Fruit fly (Drosophila melanogaster) whole organism, embryonic: Measurements from ENCODE around the gene COX7AL2.
A peak's percentile ranks its signal among the peaks of the same experiment; 100 is the strongest.

Source experiments
- CG10209 ChIP-seq: fragments of 200-800 bp; sonication (Bioruptor generic); optimal IDR thresholded peaks from 3 replicates; lab custom pipeline; 2017; ENCODE audit warnings: missing biosample characterization, mild to moderate bottlenecking, missing genetic modification characterization, missing genetic modification reagents
- CG10543 ChIP-seq: fragments of 200-800 bp; sonication (Bioruptor generic); optimal IDR thresholded peaks from 3 replicates; lab custom pipeline; 2017; ENCODE audit warnings: missing biosample characterization, mild to moderate bottlenecking, missing genetic modification characterization, moderate library complexity
- CG10654 ChIP-seq: fragments of 200-800 bp; sonication (Bioruptor generic); optimal IDR thresholded peaks from 2 replicates; lab custom pipeline; 2016; ENCODE audit warnings: missing biosample characterization, missing genetic modification characterization
- CG11085 ChIP-seq: fragments of 200-800 bp; sonication (Bioruptor generic); IDR thresholded peaks from 2 replicates; pipeline ENCODE4 v1.3.6; 2022; ENCODE audit warnings: missing biosample characterization, missing genetic modification characterization
- CG11696 ChIP-seq: fragments of 200-800 bp; sonication (Bioruptor generic); IDR thresholded peaks from 2 replicates; pipeline ENCODE4 v1.3.6; 2022; ENCODE audit warnings: missing biosample characterization, missing genetic modification characterization
- CG12104 ChIP-seq: fragments of 200-800 bp; sonication (Bioruptor generic); optimal IDR thresholded peaks from 3 replicates; lab custom pipeline; 2016; ENCODE audit warnings: missing biosample characterization, missing genetic modification characterization
- CG12155 ChIP-seq: fragments of 200-800 bp; sonication (Bioruptor generic); optimal IDR thresholded peaks from 3 replicates; lab custom pipeline; 2016; ENCODE audit warnings: missing biosample characterization, missing genetic modification characterization
- CG13287 ChIP-seq: fragments of 200-800 bp; sonication (Bioruptor generic); IDR thresholded peaks from 2 replicates; pipeline ENCODE4 v1.3.6; 2022; ENCODE audit warnings: missing biosample characterization, missing genetic modification characterization; ENCODE audit not compliant: partially characterized antibody
- CG14710 ChIP-seq: fragments of 200-800 bp; sonication (Bioruptor generic); optimal IDR thresholded peaks from 3 replicates; lab custom pipeline; 2019; ENCODE audit warnings: missing biosample characterization, mild to moderate bottlenecking, missing genetic modification characterization, moderate library complexity
- CG15073 ChIP-seq: fragments of 200-800 bp; sonication (Bioruptor generic); optimal IDR thresholded peaks from 2 replicates; lab custom pipeline; 2016; ENCODE audit warnings: missing biosample characterization, missing genetic modification characterization
- CG17802 ChIP-seq: fragments of 200-800 bp; sonication (Bioruptor generic); optimal IDR thresholded peaks from 2 replicates; lab custom pipeline; 2018; ENCODE audit warnings: missing biosample characterization, mild to moderate bottlenecking, missing genetic modification characterization, moderate library complexity
- CG1832 ChIP-seq: fragments of 200-800 bp; sonication (Bioruptor generic); optimal IDR thresholded peaks from 2 replicates; lab custom pipeline; 2017; ENCODE audit warnings: missing biosample characterization, mild to moderate bottlenecking, missing genetic modification characterization, inconsistent platforms
- CG18764 ChIP-seq: fragments of 200-800 bp; sonication (Bioruptor generic); optimal IDR thresholded peaks from 3 replicates; lab custom pipeline; 2016; ENCODE audit warnings: missing biosample characterization, missing genetic modification characterization
- CG31441 ChIP-seq: fragments of 200-800 bp; sonication (Bioruptor generic); IDR thresholded peaks from 2 replicates; pipeline ENCODE4 v1.3.6; 2022; ENCODE audit warnings: missing biosample characterization, missing genetic modification characterization
- CG3163 ChIP-seq: fragments of 200-800 bp; sonication (Bioruptor generic); optimal IDR thresholded peaks from 3 replicates; lab custom pipeline; 2016; ENCODE audit warnings: missing biosample characterization, missing genetic modification characterization
- CG4617 ChIP-seq: fragments of 200-800 bp; sonication (Bioruptor generic); optimal IDR thresholded peaks from 3 replicates; lab custom pipeline; 2016; ENCODE audit warnings: missing biosample characterization, missing genetic modification characterization, borderline replicate concordance
- CG5953 ChIP-seq: fragments of 200-800 bp; sonication (Bioruptor generic); IDR thresholded peaks from 2 replicates; pipeline ENCODE4 v1.3.6; 2022; ENCODE audit warnings: missing biosample characterization, missing genetic modification characterization
- CG8944 ChIP-seq: fragments of 200-800 bp; sonication (Bioruptor generic); optimal IDR thresholded peaks from 3 replicates; lab custom pipeline; 2016; ENCODE audit warnings: missing biosample characterization, missing genetic modification characterization
- Dek ChIP-seq: fragments of 200-800 bp; sonication (Bioruptor generic); optimal IDR thresholded peaks from 3 replicates; lab custom pipeline; 2019; ENCODE audit warnings: missing biosample characterization, mild to moderate bottlenecking, missing genetic modification characterization, moderate library complexity
- Dp ChIP-seq: fragments of 200-800 bp; sonication (Bioruptor generic); optimal IDR thresholded peaks from 2 replicates; lab custom pipeline; 2018; ENCODE audit warnings: missing biosample characterization, mild to moderate bottlenecking, missing genetic modification characterization, moderate library complexity
- H2.0 ChIP-seq: fragments of 200-800 bp; sonication (Bioruptor generic); IDR thresholded peaks from 2 replicates; pipeline ENCODE4 v1.3.6; 2022; ENCODE audit warnings: missing biosample characterization, missing genetic modification characterization
- Hand ChIP-seq: fragments of 200-800 bp; sonication (Bioruptor generic); optimal IDR thresholded peaks from 2 replicates; lab custom pipeline; 2017; ENCODE audit warnings: mild to moderate bottlenecking, missing biosample characterization, missing genetic modification reagents, missing genetic modification characterization
- HmgD ChIP-seq: fragments of 200-800 bp; sonication (Bioruptor generic); optimal IDR thresholded peaks from 3 replicates; lab custom pipeline; 2016; ENCODE audit warnings: missing biosample characterization, missing genetic modification characterization
- Hr51 ChIP-seq, 2 experiments: fragments of 200-800 bp; sonication (Bioruptor generic); optimal IDR thresholded peaks; 2 replicates in 1 of 2; 3 replicates in 1 of 2; lab custom pipeline; 2016 to 2018; ENCODE audit warnings: missing biosample characterization in 2 of 2, missing genetic modification characterization in 2 of 2, mild to moderate bottlenecking in 1 of 2, moderate library complexity in 1 of 2
- Kr ChIP-seq: fragments of 200-800 bp; sonication (Bioruptor generic); optimal IDR thresholded peaks from 2 replicates; lab custom pipeline; 2017; ENCODE audit warnings: missing biosample characterization, mild to moderate bottlenecking, missing genetic modification characterization
- MESR4 ChIP-seq: fragments of 200-800 bp; sonication (Bioruptor generic); optimal IDR thresholded peaks from 2 replicates; lab custom pipeline; 2018; ENCODE audit warnings: missing biosample characterization, mild to moderate bottlenecking, missing genetic modification characterization, moderate library complexity
- Med ChIP-seq: fragments of 200-800 bp; sonication (Bioruptor generic); peaks from one replicate; lab custom pipeline; 2016; ENCODE audit warnings: missing biosample characterization, missing genetic modification characterization, mild to moderate bottlenecking, inconsistent platforms, moderate library complexity
- Myb ChIP-seq: fragments of 200-800 bp; sonication (Bioruptor generic); optimal IDR thresholded peaks from 2 replicates; lab custom pipeline; 2016; ENCODE audit warnings: missing biosample characterization, missing genetic modification characterization
- Pdp1 ChIP-seq, 2 experiments: fragments of 200-800 bp; sonication (Bioruptor generic); optimal IDR thresholded peaks; 3 replicates each; lab custom pipeline; 2016; ENCODE audit warnings: missing biosample characterization in 2 of 2, missing genetic modification characterization in 2 of 2, mild to moderate bottlenecking in 1 of 2, moderate library complexity in 1 of 2
- Trl ChIP-seq, 3 experiments: fragments of >200 bp in 2 of 3; fragments of 200-800 bp in 1 of 3; sonication (Bioruptor generic) in 1 of 3; optimal IDR thresholded peaks; 2 replicates in 1 of 3; 3 replicates in 2 of 3; lab custom pipeline; 2016 to 2017; ENCODE audit warnings: missing biosample characterization in 1 of 3, missing genetic modification characterization in 1 of 3
- Xrp1 ChIP-seq: fragments of 200-800 bp; sonication (Bioruptor generic); IDR thresholded peaks from 2 replicates; pipeline ENCODE4 v1.3.6; 2022; ENCODE audit warnings: missing biosample characterization, missing genetic modification characterization
- abd-A ChIP-seq: fragments of 200-800 bp; sonication (Bioruptor generic); optimal IDR thresholded peaks from 3 replicates; lab custom pipeline; 2019; ENCODE audit warnings: missing biosample characterization, mild to moderate bottlenecking, missing genetic modification characterization, moderate library complexity
- cad ChIP-seq: fragments of >200 bp; optimal IDR thresholded peaks from 2 replicates; lab custom pipeline; 2017; ENCODE audit warnings: missing biosample characterization, missing genetic modification characterization
- cas ChIP-seq: fragments of 200-800 bp; sonication (Bioruptor generic); IDR thresholded peaks from 2 replicates; pipeline ENCODE4 v1.3.6; 2022; ENCODE audit warnings: missing biosample characterization, missing genetic modification characterization
- chinmo ChIP-seq: fragments of 200-800 bp; sonication (Bioruptor generic); IDR thresholded peaks from 4 replicates; pipeline ENCODE4 v1.3.6; 2022; ENCODE audit warnings: missing biosample characterization, missing genetic modification characterization; ENCODE audit not compliant: partially characterized antibody
- cwo ChIP-seq: fragments of 200-800 bp; sonication (Bioruptor generic); optimal IDR thresholded peaks from 3 replicates; lab custom pipeline; 2017; ENCODE audit warnings: missing biosample characterization, missing genetic modification characterization, mild to moderate bottlenecking, moderate library complexity, missing genetic modification reagents
- danr ChIP-seq: fragments of 200-800 bp; sonication (Bioruptor generic); IDR thresholded peaks from 2 replicates; pipeline ENCODE4 v1.3.6; 2022; ENCODE audit warnings: missing biosample characterization, missing genetic modification characterization
- eve ChIP-seq, 2 experiments: fragments of >200 bp; optimal IDR thresholded peaks; 2 replicates each; lab custom pipeline; 2017; ENCODE audit warnings: missing biosample characterization in 2 of 2, missing genetic modification characterization in 2 of 2
- ewg ChIP-seq: fragments of 200-800 bp; sonication (Bioruptor generic); optimal IDR thresholded peaks from 3 replicates; lab custom pipeline; 2017; ENCODE audit warnings: mild to moderate bottlenecking, missing biosample characterization, missing genetic modification reagents, missing genetic modification characterization
- fd3F ChIP-seq: fragments of 200-800 bp; sonication (Bioruptor generic); optimal IDR thresholded peaks from 2 replicates; lab custom pipeline; 2018; ENCODE audit warnings: missing biosample characterization, mild to moderate bottlenecking, missing genetic modification characterization, moderate library complexity
- gsb-n ChIP-seq: fragments of 200-800 bp; sonication (Bioruptor generic); optimal IDR thresholded peaks from 3 replicates; lab custom pipeline; 2018; ENCODE audit warnings: missing biosample characterization, mild to moderate bottlenecking, missing genetic modification characterization
- h ChIP-seq: fragments of >200 bp; optimal IDR thresholded peaks from 2 replicates; lab custom pipeline; 2017
- jing ChIP-seq: fragments of 200-800 bp; sonication (Bioruptor generic); optimal IDR thresholded peaks from 2 replicates; lab custom pipeline; 2018; ENCODE audit warnings: missing biosample characterization, mild to moderate bottlenecking, missing genetic modification characterization
- kay ChIP-seq: fragments of 200-800 bp; sonication (Bioruptor generic); optimal IDR thresholded peaks from 2 replicates; lab custom pipeline; 2016; ENCODE audit warnings: missing biosample characterization, missing genetic modification characterization
- mld ChIP-seq: fragments of 200-800 bp; sonication (Bioruptor generic); IDR thresholded peaks from 3 replicates; pipeline ENCODE4 v1.3.6; 2022; ENCODE audit warnings: missing biosample characterization, missing genetic modification characterization; ENCODE audit not compliant: partially characterized antibody
- org-1 ChIP-seq: fragments of 200-800 bp; sonication (Bioruptor generic); optimal IDR thresholded peaks from 2 replicates; lab custom pipeline; 2017; ENCODE audit warnings: missing biosample characterization, missing genetic modification characterization
- peb ChIP-seq: fragments of 200-800 bp; sonication (Bioruptor generic); IDR thresholded peaks from 2 replicates; pipeline ENCODE4 v1.3.6; 2022; ENCODE audit warnings: missing biosample characterization, missing genetic modification characterization
- pnt ChIP-seq: fragments of 200-800 bp; sonication (Bioruptor generic); optimal IDR thresholded peaks from 3 replicates; lab custom pipeline; 2016; ENCODE audit warnings: missing biosample characterization, missing genetic modification characterization
- ssp ChIP-seq: fragments of 200-800 bp; sonication (Bioruptor generic); IDR thresholded peaks from 2 replicates; pipeline ENCODE4 v1.3.6; 2022; ENCODE audit warnings: missing biosample characterization, missing genetic modification characterization
- zen ChIP-seq: fragments of 200-800 bp; sonication (Bioruptor generic); optimal IDR thresholded peaks from 3 replicates; lab custom pipeline; 2018; ENCODE audit warnings: missing biosample characterization, mild to moderate bottlenecking, missing genetic modification characterization, moderate library complexity

The COX7AL2 gene

DNA sequence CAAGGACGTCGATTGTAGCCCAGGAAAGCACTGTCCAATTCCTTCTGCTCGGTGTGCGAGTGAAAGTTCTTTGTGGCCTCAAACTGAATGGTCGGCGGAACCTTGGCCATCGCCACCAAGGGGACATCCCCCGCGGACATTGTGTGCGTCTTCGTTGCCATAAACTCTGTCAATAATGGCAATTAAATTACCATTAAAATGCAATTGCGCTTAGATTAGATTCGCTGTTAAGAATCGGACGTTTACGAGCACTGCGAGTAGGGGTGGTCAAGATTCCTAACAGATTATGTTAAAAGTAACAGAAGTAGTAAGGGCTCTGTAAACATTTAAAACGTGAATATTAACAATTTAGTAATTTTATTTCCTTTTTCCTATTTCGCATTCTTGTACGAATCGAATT lies 18.4 kb upstream of the COX7AL2 start, which contains the start of gene daed (continued):
- no peak for TF ChIP-seq CG1832
- TF ChIP-seq CG13287 (GFP tag; lab: Robert Waterston, UW): peak; percentile 22; the same call in 1 of the 2 replicates
- peak; percentile 29 for TF ChIP-seq CG4617
- TF ChIP-seq gsb-n (tag; lab: Kevin White, UChicago): peak; percentile 69
- TF ChIP-seq abd-A (tag; lab: Kevin White, UChicago): peak; percentile 58
- no peak for TF ChIP-seq jing (GFP tag; lab: Kevin White, UChicago)
- TF ChIP-seq CG14710 (tag; lab: Kevin White, UChicago): peak; percentile 67
- TF ChIP-seq MESR4 (GFP tag; lab: Kevin White, UChicago): peak; percentile 62
- TF ChIP-seq cwo (GFP tag; lab: Kevin White, UChicago): no peak
- no peak for TF ChIP-seq peb (GFP tag; lab: Robert Waterston, UW)
- no peak for TF ChIP-seq fd3F (GFP tag; lab: Kevin White, UChicago)
- 0 out of 4 replicates have a peak, but pooled peaks have one; percentile 10 for TF ChIP-seq chinmo
- TF ChIP-seq Hand (GFP tag; lab: Kevin White, UChicago): no peak
- TF ChIP-seq CG17802 (tag; lab: Kevin White, UChicago): no peak
- no peak for TF ChIP-seq Trl (optimal IDR thresholded peaks at IDR 0.05; lab: Kevin White, UChicago)
- TF ChIP-seq Trl (GFP tag; optimal IDR thresholded peaks at IDR 0.05; lab: Kevin White, UChicago): no peak
- TF ChIP-seq Hr51 (GFP tag; optimal IDR thresholded peaks at IDR 0.05; lab: Kevin White, UChicago): no peak
- no peak for TF ChIP-seq org-1 (GFP tag; lab: Kevin White, UChicago)
- TF ChIP-seq zen: peak; percentile 99
- no peak for TF ChIP-seq mld (GFP tag; lab: Robert Waterston, UW)

DNA sequence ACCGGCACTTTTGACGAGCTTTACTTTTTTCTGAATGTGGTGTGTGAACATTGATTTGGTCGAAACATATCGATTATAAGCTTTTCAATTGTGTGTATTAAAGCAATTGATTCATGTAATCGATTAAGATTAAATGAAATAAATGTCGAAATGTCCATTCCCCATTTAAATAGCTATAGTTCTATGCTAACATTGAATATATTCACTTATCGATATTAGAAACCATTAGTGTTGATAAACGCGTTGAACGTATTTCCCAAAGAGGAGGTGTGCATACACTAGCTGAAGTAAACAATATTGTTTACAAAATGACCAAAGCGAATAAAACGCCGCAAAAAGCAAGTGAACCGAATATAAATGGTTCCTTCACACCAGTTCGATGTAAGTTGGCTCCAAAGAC lies 16.3 kb upstream of the COX7AL2 start, which contains the start of the genes Uch and CG34174:
Gene Uch, minus strand, starts transcription at position 208 of the 400 bp plus-strand sequence.
Gene CG34174, plus strand, starts transcription at position 263 of the 400 bp plus-strand sequence.
- TF ChIP-seq CG18764 (GFP tag; lab: Kevin White, UChicago) (no peak), cas (GFP tag; lab: Robert Waterston, UW) (no peak), CG10654 (GFP tag; lab: Kevin White, UChicago) (no peak), Dek (no peak), CG3163 (no peak), HmgD (no peak), Kr (GFP tag; lab: Kevin White, UChicago) (no peak), Med (GFP tag; lab: Kevin White, UChicago) (peak; percentile 72), H2.0 (GFP tag; lab: Robert Waterston, UW) (no peak), CG31441 (0 out of 2 replicates have a peak, but pooled peaks have one; percentile 12), cad (GFP tag; lab: Kevin White, UChicago) (no peak), Pdp1 (GFP tag; optimal IDR thresholded peaks at IDR 0.05; lab: Kevin White, UChicago) (no peak), danr (GFP tag; lab: Robert Waterston, UW) (no peak), CG12104 (GFP tag; lab: Kevin White, UChicago) (no peak), Hand (GFP tag; lab: Kevin White, UChicago) (no peak), eve (GFP tag; optimal IDR thresholded peaks at IDR 0.05; lab: Kevin White, UChicago) (no peak), Dp (GFP tag; lab: Kevin White, UChicago) (peak; percentile 50), CG11085 (GFP tag; lab: Robert Waterston, UW) (no peak), CG5953 (GFP tag; lab: Robert Waterston, UW) (no peak), Xrp1 (GFP tag; lab: Robert Waterston, UW) (no peak), h (lab: Kevin White, UChicago) (no peak), kay (GFP tag; lab: Kevin White, UChicago) (no peak), pnt (GFP tag; lab: Kevin White, UChicago) (no peak), CG10543 (no peak), ssp (GFP tag; lab: Robert Waterston, UW) (no peak), CG15073 (no peak), ewg (GFP tag; lab: Kevin White, UChicago) (peak; percentile 25), CG11696 (GFP tag; lab: Robert Waterston, UW) (no peak), CG12155 (peak; percentile 21), Myb (GFP tag; lab: Kevin White, UChicago) (peak; percentile 53), CG10209 (GFP tag; lab: Kevin White, UChicago) (no peak), CG8944 (no peak)
